Fruit fly (Drosophila melanogaster): ENCODE data around the gene TotE.

Gene TotE

dm6 chr2L:19942510-19942909 is 29.2 kb upstream of the TotE start (continued):
- TF ChIP-seq CG6683 (GFP tag; optimal IDR thresholded peaks at IDR 0.05) (no peak), CG30020 (tag; optimal IDR thresholded peaks at IDR 0.05) (no peak)

- peak; percentile 61 for TF ChIP-seq nerfin-1 (tag; optimal IDR thresholded peaks at IDR 0.05)
- TF ChIP-seq fu2 (GFP tag; optimal IDR thresholded peaks at IDR 0.05) = peak; percentile 84
- no peak for TF ChIP-seq zen2 (GFP tag; IDR thresholded peaks at IDR 0.05; ENCODE audit: partially characterized antibody)
- TF ChIP-seq CG17612 (GFP tag; IDR thresholded peaks at IDR 0.05) = peak; percentile 77; the same call in 1 of the 2 replicates
- peak; percentile 31 for TF ChIP-seq CG33557 (GFP tag; optimal IDR thresholded peaks at IDR 0.05)
- TF ChIP-seq CG12942 (GFP tag; optimal IDR thresholded peaks at IDR 0.05) = peak; percentile 70
- TF ChIP-seq oc (tag; optimal IDR thresholded peaks at IDR 0.05) = peak; percentile 85
- TF ChIP-seq HHEX (GFP tag; optimal IDR thresholded peaks at IDR 0.05) = peak; percentile 80
- TF ChIP-seq dpn (GFP tag; optimal IDR thresholded peaks at IDR 0.05) = peak; percentile 84 to 91
- peak; percentile 84 for TF ChIP-seq CG2712 (tag; optimal IDR thresholded peaks at IDR 0.05)
- peak; percentile 62 for TF ChIP-seq sim (GFP tag; IDR thresholded peaks at IDR 0.05)
- TF ChIP-seq ro (GFP tag; IDR thresholded peaks at IDR 0.05) = peak; percentile 44; the same call in 1 of the 2 replicates
- TF ChIP-seq Optix (GFP tag; IDR thresholded peaks at IDR 0.05) = peak; percentile 78; the same call in 2 of the 3 replicates
- peak; percentile 79 for TF ChIP-seq CG9876 (GFP tag; optimal IDR thresholded peaks at IDR 0.05)
- TF ChIP-seq GATAe (GFP tag; conservative IDR thresholded peaks at IDR 0.05) = peak; percentile 59
- TF ChIP-seq caup (GFP tag; optimal IDR thresholded peaks at IDR 0.05; ENCODE audit: severe bottlenecking) = peak; percentile 49
- TF ChIP-seq ash1 (GFP tag; optimal IDR thresholded peaks at IDR 0.05) = no peak
- peak; percentile 85 for TF ChIP-seq maf-S (GFP tag; optimal IDR thresholded peaks at IDR 0.05)
- TF ChIP-seq H15 (GFP tag; IDR thresholded peaks at IDR 0.05) = peak; percentile 89
- TF ChIP-seq CG14710 (tag; optimal IDR thresholded peaks at IDR 0.05) = peak; percentile 63
- peak; percentile 80 for TF ChIP-seq Fer3 (tag; optimal IDR thresholded peaks at IDR 0.05)
- TF ChIP-seq CG2199 (GFP tag; IDR thresholded peaks at IDR 0.05) = peak; percentile 83; the same call in 2 of the 3 replicates
- peak; percentile 24 for TF ChIP-seq CG15073 (GFP tag; optimal IDR thresholded peaks at IDR 0.05)
- no peak for TF ChIP-seq B-H2 (GFP tag; optimal IDR thresholded peaks at IDR 0.05)
- TF ChIP-seq Ssrp (tag; optimal IDR thresholded peaks at IDR 0.05) = peak; percentile 74
- TF ChIP-seq gem (tag; optimal IDR thresholded peaks at IDR 0.05) = peak; percentile 92
- no peak for TF ChIP-seq btn (GFP tag; optimal IDR thresholded peaks at IDR 0.05)
- TF ChIP-seq jumu (GFP tag; optimal IDR thresholded peaks at IDR 0.05) = peak; percentile 82
- TF ChIP-seq CG9437 (GFP tag; optimal IDR thresholded peaks at IDR 0.05) = peak; percentile 70
- no peak for TF ChIP-seq Hey (tag; optimal IDR thresholded peaks at IDR 0.05)
- peak; percentile 84 for TF ChIP-seq tx (GFP tag; optimal IDR thresholded peaks at IDR 0.05)
- TF ChIP-seq CG17328 (GFP tag; IDR thresholded peaks at IDR 0.05) = peak; percentile 89
- TF ChIP-seq disco-r (GFP tag; optimal IDR thresholded peaks at IDR 0.05) = peak; percentile 78
- peak; percentile 75 for TF ChIP-seq CG10979 (tag; optimal IDR thresholded peaks at IDR 0.05)
- TF ChIP-seq CG4360 (GFP tag; IDR thresholded peaks at IDR 0.05) = peak; percentile 63
- TF ChIP-seq Neu2 (GFP tag; optimal IDR thresholded peaks at IDR 0.05; ENCODE audit: borderline replicate concordance) = no peak
- peak; percentile 63 for TF ChIP-seq dimm (GFP tag; IDR thresholded peaks at IDR 0.05)
- no peak for TF ChIP-seq fru (optimal IDR thresholded peaks at IDR 0.05)
- peak; percentile 85 for TF ChIP-seq Oaz (GFP tag; IDR thresholded peaks at IDR 0.05)
- peak; percentile 85 for TF ChIP-seq PHDP (tag; optimal IDR thresholded peaks at IDR 0.05)
- TF ChIP-seq CG3847 (GFP tag; IDR thresholded peaks at IDR 0.05) = peak; percentile 92
- TF ChIP-seq CG10654 (GFP tag; optimal IDR thresholded peaks at IDR 0.05) = peak; percentile 58
- TF ChIP-seq tna (GFP tag; IDR thresholded peaks at IDR 0.05; ENCODE audit: partially characterized antibody) = no peak
- peak; percentile 84 for TF ChIP-seq Sox102F (GFP tag; optimal IDR thresholded peaks at IDR 0.05)
- TF ChIP-seq CG10321 (GFP tag; IDR thresholded peaks at IDR 0.05) = 0 out of 2 replicates have a peak, but pooled peaks have one; percentile 34
- TF ChIP-seq bab2 (GFP tag; optimal IDR thresholded peaks at IDR 0.05) = peak; percentile 89
- TF ChIP-seq Xbp1 (GFP tag; optimal IDR thresholded peaks at IDR 0.05) = peak; percentile 89
Measured at dm6 chr2L:19941352-19941851, 28.1 kb upstream of the TotE start.

Data from whole organism, embryonic.